Fruit fly (Drosophila melanogaster) Kc167 (cell line): Measurements from ENCODE around the gene CtsF.

ENCODE experiments used
- Myc ChIP-seq: fragments of >200 bp; optimal IDR thresholded peaks from 2 replicates; lab custom pipeline; 2017; ENCODE audit warnings: missing external identifiers
- Sin3A ChIP-seq: fragments of >200 bp; optimal IDR thresholded peaks from 2 replicates; lab custom pipeline; 2018; ENCODE audit warnings: missing external identifiers
- h ChIP-seq: fragments of >200 bp; optimal IDR thresholded peaks from 3 replicates; lab custom pipeline; 2018; ENCODE audit warnings: missing external identifiers
- insv ChIP-seq: fragments of >200 bp; optimal IDR thresholded peaks from 3 replicates; lab custom pipeline; 2018; ENCODE audit warnings: missing external identifiers
- psq ChIP-seq: fragments of >200 bp; optimal IDR thresholded peaks from 2 replicates; lab custom pipeline; 2017; ENCODE audit warnings: missing external identifiers
- ttk ChIP-seq: sonication (Bioruptor generic); optimal IDR thresholded peaks from 2 replicates; lab custom pipeline; 2017; ENCODE audit warnings: missing external identifiers

CtsF gene

DNA sequence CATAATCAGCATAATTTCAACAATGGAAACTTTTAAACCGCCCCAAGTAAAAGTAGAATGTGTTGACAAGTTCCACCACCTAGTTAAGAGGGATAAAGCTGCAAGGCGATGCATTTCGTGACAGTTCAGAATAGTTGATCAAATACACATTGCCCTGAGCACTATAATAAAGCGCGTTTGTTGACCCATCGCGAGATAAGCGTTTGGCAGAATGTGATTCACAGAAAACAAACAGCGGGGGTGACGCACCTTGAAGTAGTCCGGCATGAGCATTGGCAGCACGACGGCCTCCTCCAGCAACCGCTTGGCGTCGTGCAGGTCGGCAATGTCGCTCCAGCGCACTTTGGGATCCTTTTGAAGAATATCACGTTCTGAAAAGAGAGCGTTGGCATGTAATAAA, 22.1 kb downstream of the CtsF start:
- TF ChIP-seq Myc = no peak
- no peak for TF ChIP-seq psq (lab: Kevin White, UChicago)
- no peak for TF ChIP-seq h (lab: Kevin White, UChicago)
- no peak for TF ChIP-seq insv (lab: Kevin White, UChicago)
- TF ChIP-seq ttk (lab: Kevin White, UChicago) = no peak
- TF ChIP-seq Sin3A = no peak

DNA sequence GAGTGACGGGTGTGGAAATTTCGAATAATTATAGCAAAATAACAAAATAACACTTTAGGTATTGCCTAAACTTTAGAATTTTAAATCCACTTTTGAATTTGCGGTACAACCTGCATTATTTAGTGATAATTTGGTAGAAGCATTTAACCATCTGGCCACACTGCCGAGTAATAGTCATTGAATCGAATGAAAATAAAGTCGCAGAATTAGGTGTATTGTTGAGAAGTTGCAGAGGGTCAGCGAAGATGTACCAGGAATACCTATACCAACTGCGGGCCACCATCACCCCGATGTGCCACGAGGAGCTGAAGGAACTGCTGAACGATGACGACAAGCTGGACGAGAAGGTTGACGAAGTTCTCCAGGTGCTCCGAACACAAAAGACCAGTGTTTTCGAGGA, 25.5 kb downstream of the CtsF start, which contains the start of gene Vps37B:
Gene Vps37B, plus strand, starts transcription at position 134 of the 400 bp plus-strand sequence.
- TF ChIP-seq insv (lab: Kevin White, UChicago) (no peak), psq (lab: Kevin White, UChicago) (no peak), h (lab: Kevin White, UChicago) (no peak)

DNA sequence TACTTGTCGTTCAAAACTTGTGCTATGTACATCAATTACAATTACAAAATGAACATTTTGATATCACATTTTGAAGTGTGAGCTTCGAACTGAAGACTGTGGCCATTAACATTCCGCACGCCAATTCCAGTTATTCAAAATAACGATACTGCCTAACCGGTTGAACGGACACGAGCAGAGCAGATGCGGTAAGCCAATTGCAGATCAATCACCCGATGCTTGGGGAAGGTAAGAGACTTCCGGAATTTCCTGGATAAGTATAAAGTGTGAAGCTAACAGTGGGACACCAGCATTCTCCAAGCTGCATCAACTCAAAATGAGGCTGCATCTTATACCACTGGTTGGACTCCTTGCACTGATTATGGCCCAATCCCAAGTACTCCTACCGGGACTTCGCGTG, 27.7 kb downstream of the CtsF start, which contains the start of gene CG14664:
Gene CG14664, plus strand, starts transcription at position 301 of the 400 bp plus-strand sequence.
- no peak for TF ChIP-seq ttk (lab: Kevin White, UChicago)
- TF ChIP-seq h (lab: Kevin White, UChicago) = no peak
- no peak for TF ChIP-seq Myc
- TF ChIP-seq psq (lab: Kevin White, UChicago) = no peak
- TF ChIP-seq insv (lab: Kevin White, UChicago) = no peak
- no peak for TF ChIP-seq Sin3A

DNA sequence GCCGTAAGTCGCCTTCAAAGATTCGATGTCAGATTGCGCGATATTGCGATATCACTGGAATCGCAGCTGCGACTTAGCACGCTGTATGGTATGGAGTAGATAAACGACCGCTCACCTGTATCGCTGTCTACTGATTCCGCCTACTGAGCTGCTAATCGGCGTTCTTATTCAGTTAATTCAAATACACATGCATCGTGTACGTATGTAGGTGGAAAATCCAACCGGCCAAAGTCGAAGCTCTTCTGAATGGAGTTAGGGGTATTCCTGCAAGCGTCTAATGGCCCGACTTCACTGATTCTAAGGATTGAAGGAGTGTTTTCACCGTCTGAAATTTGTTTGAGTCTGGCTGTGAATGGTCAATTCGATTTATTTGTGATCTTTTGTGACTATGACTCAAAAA, 28.4 kb downstream of the CtsF start, which contains the start of gene CG2604:
Gene CG2604, minus strand, starts transcription at position 231 of the 400 bp plus-strand sequence.
- no peak for TF ChIP-seq insv (lab: Kevin White, UChicago)
- no peak for TF ChIP-seq Sin3A
- TF ChIP-seq psq (lab: Kevin White, UChicago) = no peak
- no peak for TF ChIP-seq ttk (lab: Kevin White, UChicago)
- no peak for TF ChIP-seq Myc
- TF ChIP-seq h (lab: Kevin White, UChicago) = no peak

DNA sequence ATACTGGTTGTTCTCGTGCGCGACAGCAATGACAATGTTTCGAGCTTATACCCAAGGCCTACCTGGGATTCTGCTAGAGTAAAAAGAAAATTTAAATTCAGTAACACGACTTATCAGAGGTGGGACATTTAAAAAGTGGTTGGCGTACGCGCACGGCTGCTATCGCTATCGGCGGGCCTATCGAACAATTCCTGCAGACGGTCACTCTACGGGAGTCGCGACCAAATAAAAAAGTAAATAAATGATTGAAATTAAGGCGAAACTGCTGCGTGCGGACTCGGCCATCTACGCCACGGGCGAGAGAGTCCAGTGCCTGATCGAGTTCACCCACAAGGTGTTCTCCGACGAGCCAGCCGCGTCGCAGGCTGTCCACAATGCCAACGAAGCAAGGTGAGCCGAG, 32.1 kb downstream of the CtsF start, which contains the start of the genes Prosbeta2R2 and CG1116:
Gene Prosbeta2R2, minus strand, starts transcription at position 63 of the 400 bp plus-strand sequence.
Gene CG1116, plus strand, starts transcription at position 192 of the 400 bp plus-strand sequence.
- no peak for TF ChIP-seq h (lab: Kevin White, UChicago)
- TF ChIP-seq insv (lab: Kevin White, UChicago) = no peak
- TF ChIP-seq Sin3A = no peak
- no peak for TF ChIP-seq ttk (lab: Kevin White, UChicago)
- TF ChIP-seq Myc = no peak
- no peak for TF ChIP-seq psq (lab: Kevin White, UChicago)

DNA sequence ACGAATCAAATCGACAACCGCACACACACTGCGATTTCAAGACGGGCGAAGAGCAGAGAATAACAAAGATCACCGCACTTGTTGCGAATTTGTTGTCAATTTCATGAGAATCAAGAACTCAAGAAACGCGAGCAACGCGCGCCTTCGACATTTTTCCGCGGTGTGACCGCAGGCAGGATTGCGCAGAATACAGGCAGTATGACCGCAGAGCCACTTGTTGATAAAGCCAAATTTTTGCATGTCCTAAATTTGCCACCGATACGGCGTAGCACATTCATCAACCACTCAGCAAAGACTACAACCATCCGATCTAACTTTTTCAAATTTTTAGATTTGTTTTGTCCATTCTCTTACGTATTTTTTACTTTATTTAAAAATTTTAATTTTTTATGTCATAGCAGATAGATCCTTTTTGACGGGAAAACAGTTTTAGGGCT, 34.2 kb downstream of the CtsF start, which contains the start of gene cno:
Gene cno, minus strand, starts transcription at position 179 of the 437 bp plus-strand sequence.
- no peak for TF ChIP-seq Sin3A

DNA sequence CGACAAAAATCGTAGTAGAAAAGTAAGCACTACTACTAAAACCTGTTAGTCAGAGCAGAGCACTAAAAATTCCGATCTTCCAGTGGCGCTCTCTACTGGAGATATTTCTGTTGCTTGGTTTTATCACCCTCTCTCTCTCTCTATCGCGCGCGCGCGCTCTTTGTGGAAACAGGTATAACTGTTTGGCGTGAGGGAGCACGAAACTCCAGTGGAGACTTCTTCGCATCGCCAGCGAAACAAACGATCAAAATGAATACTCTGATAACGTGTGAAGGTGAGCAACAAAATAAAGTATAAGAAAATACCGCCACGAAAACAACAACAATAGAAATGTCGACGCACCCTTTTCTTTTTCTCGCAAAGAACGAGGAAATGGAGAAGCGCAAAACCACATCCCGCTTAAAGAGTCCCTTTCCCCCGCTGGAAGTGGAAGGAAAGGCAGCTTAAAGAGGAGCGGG, 35.2 kb downstream of the CtsF start:
- TF ChIP-seq Myc = no peak
- TF ChIP-seq psq (lab: Kevin White, UChicago) = no peak
- no peak for TF ChIP-seq h (lab: Kevin White, UChicago)
- TF ChIP-seq insv (lab: Kevin White, UChicago) = no peak
- TF ChIP-seq ttk (lab: Kevin White, UChicago) = no peak
- TF ChIP-seq Sin3A = no peak

- no peak for TF ChIP-seq insv (lab: Kevin White, UChicago)
- no peak for TF ChIP-seq psq (lab: Kevin White, UChicago)
- no peak for TF ChIP-seq Myc
- no peak for TF ChIP-seq h (lab: Kevin White, UChicago)
- TF ChIP-seq Sin3A = no peak
These were observed 35.9 kb downstream of the CtsF start for dm6 chr3R:5215334-5216307.

dm6 chr3R:5214162-5214916, 37.2 kb downstream of the CtsF start:
- TF ChIP-seq Sin3A (no peak), ttk (lab: Kevin White, UChicago) (no peak), psq (lab: Kevin White, UChicago) (no peak), h (lab: Kevin White, UChicago) (no peak), insv (lab: Kevin White, UChicago) (no peak), Myc (no peak)

dm6 chr3R:5213309-5213708, 38.2 kb downstream of the CtsF start:
- TF ChIP-seq h (lab: Kevin White, UChicago) = no peak
- no peak for TF ChIP-seq ttk (lab: Kevin White, UChicago)
- TF ChIP-seq psq (lab: Kevin White, UChicago) = no peak
- no peak for TF ChIP-seq Sin3A
- no peak for TF ChIP-seq Myc
- no peak for TF ChIP-seq insv (lab: Kevin White, UChicago)

DNA sequence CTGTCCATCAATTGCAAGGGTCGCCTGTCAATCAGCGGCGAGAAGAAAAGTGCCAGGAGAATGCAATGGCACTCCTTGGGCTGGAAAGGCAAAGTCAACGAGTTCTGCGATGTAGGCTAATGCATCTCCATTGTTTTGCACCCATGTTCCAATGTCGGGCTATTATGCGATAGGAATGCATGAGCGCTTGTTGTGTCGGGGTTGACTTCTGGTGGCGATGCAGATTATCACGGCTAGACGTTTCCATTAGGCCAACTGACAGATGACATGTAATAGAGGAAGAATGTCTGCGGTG, 38.8 kb downstream of the CtsF start:
- TF ChIP-seq ttk (lab: Kevin White, UChicago) (no peak), Sin3A (no peak), h (lab: Kevin White, UChicago) (no peak), Myc (no peak), insv (lab: Kevin White, UChicago) (no peak), psq (lab: Kevin White, UChicago) (no peak)
